Worm (Caenorhabditis elegans) whole organism, L3 larva: ENCODE results near the gene acp-7.

Source experiments
- R02D3.7 ChIP-seq: fragments of 150-350 bp; optimal IDR thresholded peaks from 2 replicates; lab custom pipeline; 2014; ENCODE audit warnings: missing biosample characterization, missing genetic modification characterization
- ZK546.5 ChIP-seq: sonication (generic microtip); optimal IDR thresholded peaks from 2 replicates; lab custom pipeline; 2017; ENCODE audit warnings: missing biosample characterization, missing genetic modification characterization
- aly-2 ChIP-seq: fragments of 150-350 bp; optimal IDR thresholded peaks from 2 replicates; lab custom pipeline; 2014; ENCODE audit warnings: missing biosample characterization, missing genetic modification characterization
- ceh-16 ChIP-seq: sonication (generic microtip); optimal IDR thresholded peaks from 2 replicates; lab custom pipeline; 2017; ENCODE audit warnings: missing biosample characterization, missing genetic modification characterization
- ceh-28 ChIP-seq: fragments of 150-350 bp; optimal IDR thresholded peaks from 2 replicates; lab custom pipeline; 2014; ENCODE audit warnings: missing biosample characterization, missing genetic modification reagents, missing genetic modification characterization
- ceh-82 ChIP-seq: fragments of 150-350 bp; optimal IDR thresholded peaks from 2 replicates; lab custom pipeline; 2014; ENCODE audit warnings: missing biosample characterization, missing genetic modification characterization
- ceh-9 ChIP-seq: sonication (generic microtip); optimal IDR thresholded peaks from 2 replicates; lab custom pipeline; 2018; ENCODE audit warnings: missing biosample characterization, missing genetic modification characterization
- daf-12 ChIP-seq: fragments of 150-350 bp; optimal IDR thresholded peaks from 2 replicates; lab custom pipeline; 2014; ENCODE audit warnings: missing biosample characterization, missing genetic modification reagents, missing genetic modification characterization
- egl-27 ChIP-seq: sonication (generic microtip); optimal IDR thresholded peaks from 4 replicates; lab custom pipeline; 2017; ENCODE audit warnings: missing biosample characterization, missing genetic modification reagents, missing genetic modification characterization
- egl-5 ChIP-seq: fragments of 150-350 bp; optimal IDR thresholded peaks from 2 replicates; lab custom pipeline; 2017; ENCODE audit warnings: missing biosample characterization, missing genetic modification reagents, missing genetic modification characterization, inconsistent platforms
- elt-2 ChIP-seq: sonication (generic microtip); optimal IDR thresholded peaks from 2 replicates; lab custom pipeline; 2016; ENCODE audit warnings: missing genetic modification reagents, mild to moderate bottlenecking, missing genetic modification characterization, missing compliant biosample characterization
- elt-3 ChIP-seq, 3 experiments: fragments of 150-350 bp in 1 of 3; sonication (generic microtip) in 2 of 3; optimal IDR thresholded peaks; 2 replicates in 2 of 3; 4 replicates in 1 of 3; lab custom pipeline; 2014 to 2017; ENCODE audit warnings: missing biosample characterization in 3 of 3, missing genetic modification characterization in 3 of 3
- eor-1 ChIP-seq, 2 experiments: fragments of 150-350 bp; optimal IDR thresholded peaks; 2 replicates each; lab custom pipeline; 2014 to 2018; ENCODE audit warnings: missing biosample characterization in 2 of 2, missing genetic modification characterization in 2 of 2
- fkh-10 ChIP-seq: sonication (generic microtip); optimal IDR thresholded peaks from 2 replicates; lab custom pipeline; 2017; ENCODE audit warnings: missing biosample characterization, missing genetic modification reagents, missing genetic modification characterization
- fos-1 ChIP-seq: fragments of 150-350 bp; optimal IDR thresholded peaks from 2 replicates; lab custom pipeline; 2014; ENCODE audit warnings: missing biosample characterization, missing genetic modification characterization
- hmg-11 ChIP-seq: sonication (generic microtip); optimal IDR thresholded peaks from 2 replicates; lab custom pipeline; 2016; ENCODE audit warnings: missing genetic modification characterization, missing compliant biosample characterization
- jun-1 ChIP-seq: fragments of 150-350 bp; optimal IDR thresholded peaks from 2 replicates; lab custom pipeline; 2014; ENCODE audit warnings: missing biosample characterization, missing genetic modification reagents, missing genetic modification characterization
- lin-15B ChIP-seq: fragments of 150-350 bp; optimal IDR thresholded peaks from 2 replicates; lab custom pipeline; 2014; ENCODE audit warnings: missing biosample characterization, missing genetic modification characterization
- lin-39 ChIP-seq: fragments of 150-350 bp; optimal IDR thresholded peaks from 2 replicates; lab custom pipeline; 2018; ENCODE audit warnings: missing biosample characterization, missing genetic modification reagents, missing genetic modification characterization
- mdl-1 ChIP-seq: fragments of 150-350 bp; optimal IDR thresholded peaks from 2 replicates; lab custom pipeline; 2014; ENCODE audit warnings: missing biosample characterization, missing genetic modification characterization
- nhr-11 ChIP-seq: fragments of 150-350 bp; optimal IDR thresholded peaks from 2 replicates; lab custom pipeline; 2014; ENCODE audit warnings: missing biosample characterization, missing genetic modification characterization
- nhr-12 ChIP-seq: fragments of 150-350 bp; optimal IDR thresholded peaks from 2 replicates; lab custom pipeline; 2014; ENCODE audit warnings: missing biosample characterization, missing genetic modification characterization
- nhr-23 ChIP-seq: fragments of 150-350 bp; optimal IDR thresholded peaks from 2 replicates; lab custom pipeline; 2014; ENCODE audit warnings: missing biosample characterization, missing genetic modification reagents, missing genetic modification characterization
- nhr-237 ChIP-seq: fragments of 150-350 bp; optimal IDR thresholded peaks from 2 replicates; lab custom pipeline; 2014; ENCODE audit warnings: missing biosample characterization, missing genetic modification characterization
- nhr-25 ChIP-seq: sonication (generic microtip); optimal IDR thresholded peaks from 2 replicates; lab custom pipeline; 2017; ENCODE audit warnings: missing biosample characterization, missing genetic modification characterization
- nhr-43 ChIP-seq: sonication (generic microtip); optimal IDR thresholded peaks from 2 replicates; lab custom pipeline; 2016; ENCODE audit warnings: mild to moderate bottlenecking, missing genetic modification characterization, missing compliant biosample characterization; ENCODE audit not compliant: poor library complexity, severe bottlenecking
- nhr-76 ChIP-seq: fragments of 150-350 bp; sonication (generic microtip); optimal IDR thresholded peaks from 5 replicates; lab custom pipeline; 2014; ENCODE audit warnings: missing biosample characterization, missing genetic modification characterization
- nhr-77 ChIP-seq: fragments of 150-350 bp; optimal IDR thresholded peaks from 2 replicates; lab custom pipeline; 2014; ENCODE audit warnings: missing biosample characterization, missing genetic modification characterization
- pqm-1 ChIP-seq: fragments of 150-350 bp; optimal IDR thresholded peaks from 2 replicates; lab custom pipeline; 2017; ENCODE audit warnings: missing biosample characterization, missing genetic modification characterization, inconsistent platforms
- sea-2 ChIP-seq: fragments of 150-350 bp; sonication (generic microtip); optimal IDR thresholded peaks from 4 replicates; lab custom pipeline; 2014; ENCODE audit warnings: missing biosample characterization, missing genetic modification reagents, missing genetic modification characterization
- tbx-2 ChIP-seq: sonication (generic microtip); optimal IDR thresholded peaks from 2 replicates; lab custom pipeline; 2016; ENCODE audit warnings: mild to moderate bottlenecking, missing genetic modification characterization, missing compliant biosample characterization
- zag-1 ChIP-seq: fragments of 150-350 bp; optimal IDR thresholded peaks from 2 replicates; lab custom pipeline; 2014; ENCODE audit warnings: missing biosample characterization, missing genetic modification characterization
- ztf-11 ChIP-seq: fragments of 150-350 bp; optimal IDR thresholded peaks from 2 replicates; lab custom pipeline; 2014; ENCODE audit warnings: missing biosample characterization, missing genetic modification characterization
- ztf-4 ChIP-seq: fragments of 150-350 bp; optimal IDR thresholded peaks from 2 replicates; lab custom pipeline; 2014; ENCODE audit warnings: missing biosample characterization, missing genetic modification characterization

acp-7 gene

ce11 chrIV:6416553-6416952, 14.9 kb downstream of the acp-7 start, which contains the start of gene Y73B6BL.22:
Gene Y73B6BL.22 (minus strand): TSS chrIV:6416653.
- TF ChIP-seq tbx-2 (no peak), mdl-1 (no peak), nhr-23 (tag; lab: Kevin White, UChicago) (no peak)

ce11 chrIV:6415149-6415548, 16.3 kb downstream of the acp-7 start, which contains the start of gene exos-2:
Gene exos-2 (plus strand): TSS chrIV:6415478.
- no peak for TF ChIP-seq ceh-9 (tag; lab: Kevin White, UChicago)
- no peak for TF ChIP-seq lin-39 (tag; lab: Kevin White, UChicago)
- no peak for TF ChIP-seq ceh-82 (tag; lab: Kevin White, UChicago)
- TF ChIP-seq ZK546.5 (tag; lab: Kevin White, UChicago): no peak
- no peak for TF ChIP-seq nhr-12 (tag; lab: Kevin White, UChicago)
- no peak for TF ChIP-seq nhr-11
- TF ChIP-seq zag-1 (tag; lab: Kevin White, UChicago): no peak
- TF ChIP-seq lin-15B (tag; lab: Kevin White, UChicago): peak; percentile 77
- TF ChIP-seq pqm-1 (tag; lab: Kevin White, UChicago): peak; percentile 25
- no peak for TF ChIP-seq elt-3 (tag; optimal IDR thresholded peaks at IDR 0.05; lab: Kevin White, UChicago)
- peak; percentile 47 for TF ChIP-seq hmg-11 (tag; lab: Kevin White, UChicago)
- peak; percentile 59 for TF ChIP-seq nhr-23 (tag; lab: Kevin White, UChicago)
- no peak for TF ChIP-seq ztf-4
- TF ChIP-seq jun-1 (tag; lab: Kevin White, UChicago): no peak
- TF ChIP-seq nhr-237: no peak
- no peak for TF ChIP-seq nhr-77 (tag; lab: Kevin White, UChicago)
- TF ChIP-seq nhr-25: peak; percentile 11
- peak; percentile 99 for TF ChIP-seq R02D3.7
- peak; percentile 62 for TF ChIP-seq egl-5
- TF ChIP-seq tbx-2: no peak
- TF ChIP-seq aly-2 (tag; lab: Kevin White, UChicago): no peak

ce11 chrIV:6413482-6413881, 18.0 kb downstream of the acp-7 start, which contains the start of gene nlp-71:
Gene nlp-71 (minus strand): TSS chrIV:6413582.
- no peak for TF ChIP-seq nhr-12 (tag; lab: Kevin White, UChicago)
- TF ChIP-seq lin-39 (tag; lab: Kevin White, UChicago): no peak
- no peak for TF ChIP-seq ceh-16 (tag; lab: Kevin White, UChicago)
- TF ChIP-seq elt-2 (tag; lab: Kevin White, UChicago): no peak
- TF ChIP-seq egl-27 (tag; lab: Kevin White, UChicago): no peak
- no peak for TF ChIP-seq ZK546.5 (tag; lab: Kevin White, UChicago)
- TF ChIP-seq egl-5: no peak
- no peak for TF ChIP-seq fos-1 (tag; lab: Kevin White, UChicago)
- TF ChIP-seq, all 47 proteins: peak for 0

ce11 chrIV:6404871-6405270, 26.6 kb downstream of the acp-7 start, which contains the start of gene srv-13:
Gene srv-13 (plus strand): TSS chrIV:6405171.
- no peak for TF ChIP-seq tbx-2
- TF ChIP-seq sea-2 (GFP tag; lab: Kevin White, UChicago): no peak
- no peak for TF ChIP-seq ceh-28 (tag; lab: Kevin White, UChicago)

- TF ChIP-seq lin-15B (tag; lab: Kevin White, UChicago) (no peak), ztf-4 (no peak), nhr-43 (no peak), eor-1 (tag; optimal IDR thresholded peaks at IDR 0.05; lab: Kevin White, UChicago) (no peak), ceh-16 (tag; lab: Kevin White, UChicago) (no peak)
Observed at ce11 chrIV:6403399-6403798, 28.1 kb downstream of the acp-7 start.

- TF ChIP-seq ZK546.5 (tag; lab: Kevin White, UChicago) (no peak), sea-2 (GFP tag; lab: Kevin White, UChicago) (no peak), ceh-16 (tag; lab: Kevin White, UChicago) (no peak), nhr-76 (tag; lab: Kevin White, UChicago) (no peak), pqm-1 (tag; lab: Kevin White, UChicago) (no peak), ceh-9 (tag; lab: Kevin White, UChicago) (no peak), nhr-43 (no peak), fkh-10 (GFP tag; lab: Kevin White, UChicago) (no peak), daf-12 (tag; lab: Kevin White, UChicago) (no peak), ztf-11 (tag; lab: Kevin White, UChicago) (no peak), lin-15B (tag; lab: Kevin White, UChicago) (no peak)
Observed at ce11 chrIV:6402386-6402905, 29.0 kb downstream of the acp-7 start, which contains the start of gene sfrp-1. Gene sfrp-1 (minus strand): TSS chrIV:6402436.
